Worm (Caenorhabditis elegans): ENCODE data around the gene urm-1.
A peak's percentile ranks its signal among the peaks of the same experiment; 100 is the strongest.

urm-1 gene

ce11 chrIII:10460427-10461163 lies 44.7 kb upstream of the urm-1 start, which contains the start of gene ecps-1:
ecps-1 (minus strand) TSS chrIII:10460551.
- TF ChIP-seq zfp-2 (tag; optimal IDR thresholded peaks at IDR 0.05) (no peak), mdt-29 (GFP tag; IDR thresholded peaks at IDR 0.05) (peak; percentile 64), unc-39 (tag; optimal IDR thresholded peaks at IDR 0.05) (no peak), ceh-82 (tag; optimal IDR thresholded peaks at IDR 0.05) (no peak), dve-1 (tag; optimal IDR thresholded peaks at IDR 0.05; ENCODE audit: insufficient read depth) (no peak), daf-19 (GFP tag; conservative IDR thresholded peaks at IDR 0.05) (no peak), daf-12 (tag; optimal IDR thresholded peaks at IDR 0.05) (no peak), mdl-1 (tag; optimal IDR thresholded peaks at IDR 0.05) (peak; percentile 61 to 75), Y105C5A.15 (GFP tag; IDR thresholded peaks at IDR 0.05) (no peak), php-3 (GFP tag; IDR thresholded peaks at IDR 0.05) (0 out of 2 replicates have a peak, but pooled peaks have one; percentile 32), R02D3.7 (tag; optimal IDR thresholded peaks at IDR 0.05) (no peak), hif-1 (tag; optimal IDR thresholded peaks at IDR 0.05) (peak in 1 of 2 experiments; percentile 92), Y48G9A.11 (GFP tag; IDR thresholded peaks at IDR 0.05) (peak; percentile 78), Y5F2A.4 (GFP tag; optimal IDR thresholded peaks at IDR 0.05) (no peak), dmd-6 (GFP tag; IDR thresholded peaks at IDR 0.05) (peak; percentile 79), dmd-9 (GFP tag; IDR thresholded peaks at IDR 0.05) (peak; percentile 86), rbr-2 (tag; optimal IDR thresholded peaks at IDR 0.05) (peak; percentile 60), tag-97 (GFP tag; IDR thresholded peaks at IDR 0.05) (no peak), snpc-1.2 (GFP tag; IDR thresholded peaks at IDR 0.05) (0 out of 2 replicates have a peak, but pooled peaks have one; percentile 38), ceh-28 (tag; optimal IDR thresholded peaks at IDR 0.05) (no peak), hlh-11 (tag; optimal IDR thresholded peaks at IDR 0.05) (peak; percentile 70), nhr-41 (GFP tag; IDR thresholded peaks at IDR 0.05) (no peak), mes-2 (tag; optimal IDR thresholded peaks at IDR 0.05; ENCODE audit: poor library complexity, severe bottlenecking) (peak; percentile 98), nhr-28 (tag; optimal IDR thresholded peaks at IDR 0.05) (peak; percentile 71), spr-3 (GFP tag; optimal IDR thresholded peaks at IDR 0.05) (no peak), nhr-237 (tag; optimal IDR thresholded peaks at IDR 0.05) (no peak), sdz-12 (GFP tag; optimal IDR thresholded peaks at IDR 0.05) (no peak), unc-62 (GFP tag; optimal IDR thresholded peaks at IDR 0.05 in 1 of 2) (no peak), unc-62 (tag; optimal IDR thresholded peaks at IDR 0.05) (no peak), hmg-1.1 (GFP tag; IDR thresholded peaks at IDR 0.05) (peak; percentile 75), hlh-30 (tag; optimal IDR thresholded peaks at IDR 0.05; ENCODE audit: insufficient read depth) (no peak), ama-1 (optimal IDR thresholded peaks at IDR 0.05) (no peak), nhr-11 (tag; optimal IDR thresholded peaks at IDR 0.05) (peak; percentile 61), pqm-1 (tag; optimal IDR thresholded peaks at IDR 0.05) (no peak), egl-27 (tag; optimal IDR thresholded peaks at IDR 0.05) (no peak), unc-130 (GFP tag; optimal IDR thresholded peaks at IDR 0.05) (peak; percentile 94), lin-29 (GFP tag; IDR thresholded peaks at IDR 0.05) (no peak), madf-9 (GFP tag; conservative IDR thresholded peaks at IDR 0.05) (peak; percentile 85), snpc-4 (tag; optimal IDR thresholded peaks at IDR 0.05) (no peak), ces-1 (GFP tag; optimal IDR thresholded peaks at IDR 0.05) (peak; percentile 7), vab-7 (GFP tag; IDR thresholded peaks at IDR 0.05) (peak; percentile 82), dpl-1 (GFP tag; optimal IDR thresholded peaks at IDR 0.05) (peak; percentile 81), lin-39 (tag; optimal IDR thresholded peaks at IDR 0.05) (no peak), lin-38 (GFP tag; IDR thresholded peaks at IDR 0.05) (peak; percentile 99), nhr-25 (tag; optimal IDR thresholded peaks at IDR 0.05; ENCODE audit: borderline replicate concordance, insufficient read depth) (peak; percentile 28), fos-1 (tag; optimal IDR thresholded peaks at IDR 0.05) (peak; percentile 12), arid-1 (GFP tag; conservative IDR thresholded peaks at IDR 0.05) (peak; percentile 86), nhr-10 (tag; optimal IDR thresholded peaks at IDR 0.05) (peak; percentile 42), daf-16 (GFP tag; optimal IDR thresholded peaks at IDR 0.05) (no peak), daf-16 (tag; optimal IDR thresholded peaks at IDR 0.05) (peak; percentile 53)

Data from whole organism, L4 larva.